Worm (Caenorhabditis elegans) whole organism, young adult: Measurements from ENCODE around the gene F27C8.3.

Experiments used
- F37B4.10 ChIP-seq: fragments of 200-800 bp; sonication (Bioruptor generic); IDR thresholded peaks from 2 replicates; pipeline ENCODE4 v1.3.6; 2022; ENCODE audit warnings: missing genetic modification characterization, missing compliant biosample characterization
- F39B2.1 ChIP-seq: fragments of 200-800 bp; sonication (Bioruptor generic); IDR thresholded peaks from 2 replicates; pipeline ENCODE4 v1.3.6; 2022; ENCODE audit warnings: missing genetic modification reagents, missing genetic modification characterization, missing compliant biosample characterization
- dox-1 ChIP-seq: fragments of 200-800 bp; sonication (Bioruptor generic); IDR thresholded peaks from 2 replicates; pipeline ENCODE4 v1.3.6; 2022; ENCODE audit warnings: missing genetic modification reagents, missing genetic modification characterization, missing compliant biosample characterization
- efl-1 ChIP-seq: fragments of 150-350 bp; optimal IDR thresholded peaks from 2 replicates; lab custom pipeline; 2014; ENCODE audit warnings: missing biosample characterization, missing genetic modification reagents, missing genetic modification characterization
- let-526 ChIP-seq: fragments of 200-800 bp; sonication (Bioruptor generic); IDR thresholded peaks from 2 replicates; pipeline ENCODE4 v1.3.6; 2022; ENCODE audit warnings: missing genetic modification reagents, missing genetic modification characterization, missing compliant biosample characterization
- lir-1 ChIP-seq: fragments of 200-800 bp; sonication (Bioruptor generic); conservative IDR thresholded peaks from 2 replicates; pipeline ENCODE4 v1.3.6; 2022; ENCODE audit warnings: missing genetic modification reagents, missing genetic modification characterization, missing compliant biosample characterization
- nfya-1 ChIP-seq: sonication (generic microtip); optimal IDR thresholded peaks from 2 replicates; lab custom pipeline; 2017; ENCODE audit warnings: antibody characterized with exemption, missing compliant biosample characterization, missing genetic modification characterization, borderline replicate concordance; ENCODE audit not compliant: insufficient read depth
- sptf-2 ChIP-seq: fragments of 200-800 bp; sonication (Bioruptor generic); optimal IDR thresholded peaks from 2 replicates; lab custom pipeline; 2018; ENCODE audit warnings: mild to moderate bottlenecking, missing genetic modification characterization, missing compliant biosample characterization

DNA sequence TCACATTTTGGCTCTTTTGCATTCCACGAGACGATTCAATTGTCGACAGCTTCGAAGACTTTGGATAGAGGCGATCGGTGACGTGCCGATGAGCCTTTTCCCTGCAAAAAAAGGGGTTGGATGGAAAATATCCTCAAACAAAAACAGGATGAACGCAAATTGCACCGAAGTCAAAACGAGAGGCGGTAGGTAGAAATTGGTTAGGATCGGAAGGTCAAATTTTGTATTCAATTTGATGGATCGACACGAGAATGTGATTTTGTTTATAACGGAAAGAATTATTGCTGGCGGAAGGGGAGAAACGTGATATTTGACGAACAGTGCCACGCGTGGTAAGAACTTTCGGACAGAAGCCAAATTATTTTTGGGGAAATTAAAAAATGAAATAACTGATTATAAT lies 39.2 kb upstream of the F27C8.3 start, which contains the start of gene mca-1:
- TF ChIP-seq efl-1 (GFP tag; lab: Kevin White, UChicago), result no peak
- TF ChIP-seq F39B2.1 (GFP tag; lab: Robert Waterston, UW), result no peak
- TF ChIP-seq dox-1, result no peak
- no peak for TF ChIP-seq nfya-1 (tag; lab: Kevin White, UChicago)
- no peak for TF ChIP-seq F37B4.10
- no peak for TF ChIP-seq lir-1
- TF ChIP-seq sptf-2 (GFP tag; lab: Kevin White, UChicago), result no peak
- no peak for TF ChIP-seq let-526
